Worm (Caenorhabditis elegans) whole organism, young adult: Measurements from ENCODE around the gene Y50D7A.8.

Source experiments
- let-526 ChIP-seq: fragments of 200-800 bp; sonication (Bioruptor generic); IDR thresholded peaks from 2 replicates; pipeline ENCODE4 v1.3.6; 2022; ENCODE audit warnings: missing genetic modification reagents, missing genetic modification characterization, missing compliant biosample characterization
- sea-2 ChIP-seq: fragments of 200-800 bp; sonication (Bioruptor generic); IDR thresholded peaks from 2 replicates; pipeline ENCODE4 v1.3.6; 2022; ENCODE audit warnings: missing genetic modification characterization, missing compliant biosample characterization
- snpc-1.1 ChIP-seq: sonication (generic microtip); optimal IDR thresholded peaks from 2 replicates; lab custom pipeline; 2017; ENCODE audit warnings: missing genetic modification characterization, mild to moderate bottlenecking, missing compliant biosample characterization, antibody characterized with exemption, moderate library complexity, missing genotype, missing genetic modification reagents; ENCODE audit not compliant: insufficient read depth

DNA sequence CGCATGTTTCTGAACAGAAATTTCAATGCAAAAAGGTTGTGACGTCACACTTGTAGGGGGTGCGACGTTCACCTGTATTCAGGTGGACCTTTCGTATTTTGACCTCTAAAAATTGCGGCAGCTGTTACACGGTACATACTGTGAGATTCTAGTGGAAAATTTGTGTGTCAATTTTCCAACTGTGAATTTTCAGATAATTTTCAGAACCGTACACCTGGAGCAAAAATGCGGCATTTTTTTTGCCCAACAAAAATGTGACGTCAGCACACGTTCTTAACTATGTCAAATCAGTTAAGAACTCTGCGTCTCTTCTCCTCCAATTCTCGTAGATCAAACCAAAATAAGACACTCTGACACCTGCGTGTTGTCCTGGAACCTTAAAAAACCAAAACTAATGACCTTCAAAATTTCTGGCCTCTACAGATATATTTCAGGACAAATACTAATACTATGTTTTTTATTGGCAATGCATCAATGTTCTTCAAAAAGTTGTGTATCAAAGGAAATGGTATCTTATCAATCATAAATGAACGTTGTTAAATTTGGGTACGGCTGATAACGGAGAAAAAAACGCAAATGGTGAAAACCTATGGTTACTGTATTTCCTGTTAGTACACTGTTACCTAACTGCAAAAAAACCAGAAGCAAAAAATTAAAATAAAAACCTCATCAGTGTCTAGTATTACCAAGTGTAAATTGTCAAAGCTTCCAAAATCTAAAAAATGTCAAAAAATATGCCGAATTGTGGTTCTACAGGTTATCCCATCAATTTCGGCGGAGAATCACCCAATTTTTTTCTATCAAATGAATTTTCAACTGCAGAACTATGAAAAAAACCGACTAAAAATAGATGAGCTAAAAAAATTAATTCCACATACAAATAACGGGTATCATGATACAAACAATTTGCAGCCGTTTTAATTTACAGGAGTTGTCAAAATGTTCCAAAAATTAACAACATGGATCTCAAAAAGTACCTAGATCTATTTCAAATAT, 14.2 kb upstream of the Y50D7A.8 start:
- TF ChIP-seq sea-2 (GFP tag; lab: Robert Waterston, UW) (no peak), snpc-1.1 (tag; lab: Kevin White, UChicago) (no peak), let-526 (GFP tag; lab: Robert Waterston, UW) (no peak)
